Fruit fly (Drosophila melanogaster) S2 (cell line): ENCODE results near the gene hyd.

ENCODE experiments used
- CG8478 ChIP-seq: fragments of >200 bp; optimal IDR thresholded peaks from 2 replicates; lab custom pipeline; 2018
- CTCF ChIP-seq, 2 experiments: fragments of >200 bp; optimal IDR thresholded peaks; 2 replicates each; lab custom pipeline; 2018

dm6 chr3R:9701897-9702296, 23.5 kb downstream of the hyd start:
- TF ChIP-seq CG8478 (lab: Kevin White, UChicago) (no peak), CTCF (optimal IDR thresholded peaks at IDR 0.05; lab: Kevin White, UChicago) (no peak)
